Fruit fly (Drosophila melanogaster) S2 (cell line): ENCODE data around the gene CG5011.

Experiments
- CG8478 ChIP-seq: fragments of >200 bp; optimal IDR thresholded peaks from 2 replicates; lab custom pipeline; 2018
- CTCF ChIP-seq, 2 experiments: fragments of >200 bp; optimal IDR thresholded peaks; 2 replicates each; lab custom pipeline; 2018

The CG5011 gene

dm6 chr2L:1239736-1240135 lies 39.3 kb downstream of the CG5011 start, which contains the start of gene CG5397:
Gene CG5397 (plus strand): TSS chr2L:1240036.
- TF ChIP-seq CTCF (optimal IDR thresholded peaks at IDR 0.05; lab: Kevin White, UChicago) = no peak
- no peak for TF ChIP-seq CG8478 (lab: Kevin White, UChicago)
